Fruit fly (Drosophila melanogaster): Measurements from ENCODE around the gene CG32240.

Gene CG32240

DNA sequence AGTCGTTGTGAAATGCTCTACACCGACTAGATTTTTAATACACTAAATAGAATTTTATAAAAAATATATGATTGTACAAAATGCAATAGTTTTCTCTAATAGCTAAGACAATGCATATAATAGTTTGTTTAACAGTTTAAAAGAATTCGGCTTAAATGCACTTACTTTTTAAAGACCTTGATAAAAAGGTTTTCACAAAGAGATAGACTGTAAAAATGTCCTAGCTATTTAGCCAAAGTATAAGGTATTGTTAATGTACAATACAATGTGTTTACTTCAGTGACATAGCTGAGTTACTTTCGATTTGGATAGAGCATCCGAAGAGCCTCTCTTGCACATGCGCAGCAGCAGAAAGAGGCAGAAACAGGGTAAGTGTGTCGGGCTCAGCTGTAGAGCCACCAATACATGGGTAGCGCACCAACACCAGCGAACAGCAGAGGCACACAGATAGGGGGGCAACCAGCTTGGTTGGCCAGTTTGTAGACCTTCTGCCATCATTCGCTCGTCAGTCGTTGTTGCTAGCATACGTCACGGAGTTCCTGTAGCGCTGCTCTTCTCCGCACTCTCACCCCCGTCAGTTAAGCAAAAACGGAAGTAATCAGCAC, 25.3 kb upstream of the CG32240 start, which contains the start of gene TP53INP (continued):
- TF ChIP-seq Camta (GFP tag; optimal IDR thresholded peaks at IDR 0.05) (peak; percentile 60), B-H1 (GFP tag; IDR thresholded peaks at IDR 0.05) (peak; percentile 48; the same call in 2 of the 3 replicates), stc (GFP tag; IDR thresholded peaks at IDR 0.05) (peak; percentile 66), Sox102F (GFP tag; optimal IDR thresholded peaks at IDR 0.05) (peak; percentile 92), Xbp1 (GFP tag; optimal IDR thresholded peaks at IDR 0.05) (peak; percentile 90), Hand (GFP tag; optimal IDR thresholded peaks at IDR 0.05) (peak; percentile 87), Hr78 (GFP tag; optimal IDR thresholded peaks at IDR 0.05) (peak in 1 of 2 experiments; percentile 68), CG4730 (GFP tag; IDR thresholded peaks at IDR 0.05) (peak; percentile 59), jigr1 (GFP tag; IDR thresholded peaks at IDR 0.05) (peak; percentile 73), NK7.1 (GFP tag; optimal IDR thresholded peaks at IDR 0.05) (peak; percentile 60), lov (optimal IDR thresholded peaks at IDR 0.05) (no peak), lov (GFP tag; IDR thresholded peaks at IDR 0.05) (peak; percentile 39; the same call in 1 of the 3 replicates), CkIIα-i1 (GFP tag; IDR thresholded peaks at IDR 0.05) (no peak), Awh (GFP tag; IDR thresholded peaks at IDR 0.05) (no peak), croc (GFP tag; conservative IDR thresholded peaks at IDR 0.05) (peak; percentile 75), lmd (GFP tag; IDR thresholded peaks at IDR 0.05) (peak; percentile 79), D19B (GFP tag; optimal IDR thresholded peaks at IDR 0.05) (peak; percentile 53), slp2 (GFP tag; optimal IDR thresholded peaks at IDR 0.05) (peak; percentile 69), trem (tag; optimal IDR thresholded peaks at IDR 0.05) (peak; percentile 72), CG11696 (GFP tag; IDR thresholded peaks at IDR 0.05) (0 out of 2 replicates have a peak, but pooled peaks have one; percentile 21), tgo (GFP tag; IDR thresholded peaks at IDR 0.05) (peak; percentile 74), CG17568 (GFP tag; optimal IDR thresholded peaks at IDR 0.05) (peak; percentile 82), btn (GFP tag; optimal IDR thresholded peaks at IDR 0.05) (peak; percentile 48), CG13624 (GFP tag; optimal IDR thresholded peaks at IDR 0.05) (peak; percentile 77), zfh2 (GFP tag; optimal IDR thresholded peaks at IDR 0.05) (peak; percentile 63), CG31224 (GFP tag; IDR thresholded peaks at IDR 0.05) (peak; percentile 58; the same call in 1 of the 2 replicates), pfk (GFP tag; optimal IDR thresholded peaks at IDR 0.05) (no peak), CG3995 (GFP tag; optimal IDR thresholded peaks at IDR 0.05) (no peak), bcd (GFP tag; optimal IDR thresholded peaks at IDR 0.05) (peak; percentile 86), CG42726 (GFP tag; IDR thresholded peaks at IDR 0.05; ENCODE audit: partially characterized antibody) (no peak), ssp (GFP tag; IDR thresholded peaks at IDR 0.05) (peak; percentile 49; the same call in 1 of the 2 replicates), ap (GFP tag; IDR thresholded peaks at IDR 0.05) (peak; percentile 56; the same call in 1 of the 2 replicates), CG18599 (GFP tag; optimal IDR thresholded peaks at IDR 0.05) (peak; percentile 92), CG17385 (GFP tag; optimal IDR thresholded peaks at IDR 0.05) (peak; percentile 87), CG12299 (tag; optimal IDR thresholded peaks at IDR 0.05) (peak; percentile 83), CG7357 (GFP tag; IDR thresholded peaks at IDR 0.05) (peak; percentile 65; the same call in 2 of the 3 replicates), pnt (GFP tag; optimal IDR thresholded peaks at IDR 0.05) (peak; percentile 67), kah (GFP tag; optimal IDR thresholded peaks at IDR 0.05) (peak; percentile 64), tna (GFP tag; IDR thresholded peaks at IDR 0.05; ENCODE audit: partially characterized antibody) (peak; percentile 47; the same call in 1 of the 2 replicates), Six4 (GFP tag; optimal IDR thresholded peaks at IDR 0.05) (peak; percentile 63), CG3163 (GFP tag; optimal IDR thresholded peaks at IDR 0.05) (peak; percentile 66), CG7271 (tag; optimal IDR thresholded peaks at IDR 0.05) (peak; percentile 62), Lim3 (GFP tag; IDR thresholded peaks at IDR 0.05) (0 out of 2 replicates have a peak, but pooled peaks have one; percentile 40), D (optimal IDR thresholded peaks at IDR 0.05) (no peak), D (GFP tag; optimal IDR thresholded peaks at IDR 0.05) (peak; percentile 90), CG5953 (GFP tag; IDR thresholded peaks at IDR 0.05) (no peak), CG11504 (tag; optimal IDR thresholded peaks at IDR 0.05) (peak; percentile 93), CG34376 (GFP tag; optimal IDR thresholded peaks at IDR 0.05) (peak; percentile 87), Usf (GFP tag; optimal IDR thresholded peaks at IDR 0.05) (peak; percentile 74), zfh1 (GFP tag; IDR thresholded peaks at IDR 0.05) (peak; percentile 60; the same call in 2 of the 3 replicates)

Data from whole organism, embryonic.